Worm (Caenorhabditis elegans) whole organism, L3 larva: Measurements from ENCODE around the gene lig-1.

Source experiments
- aly-2 ChIP-seq: fragments of 150-350 bp; optimal IDR thresholded peaks from 2 replicates; lab custom pipeline; 2014; ENCODE audit warnings: missing biosample characterization, missing genetic modification characterization
- ceh-28 ChIP-seq: fragments of 150-350 bp; optimal IDR thresholded peaks from 2 replicates; lab custom pipeline; 2014; ENCODE audit warnings: missing biosample characterization, missing genetic modification reagents, missing genetic modification characterization
- ceh-82 ChIP-seq: fragments of 150-350 bp; optimal IDR thresholded peaks from 2 replicates; lab custom pipeline; 2014; ENCODE audit warnings: missing biosample characterization, missing genetic modification characterization
- egl-27 ChIP-seq: sonication (generic microtip); optimal IDR thresholded peaks from 4 replicates; lab custom pipeline; 2017; ENCODE audit warnings: missing biosample characterization, missing genetic modification reagents, missing genetic modification characterization
- egl-5 ChIP-seq: fragments of 150-350 bp; optimal IDR thresholded peaks from 2 replicates; lab custom pipeline; 2017; ENCODE audit warnings: missing biosample characterization, missing genetic modification reagents, missing genetic modification characterization, inconsistent platforms
- eor-1 ChIP-seq, 2 experiments: fragments of 150-350 bp; optimal IDR thresholded peaks; 2 replicates each; lab custom pipeline; 2014 to 2018; ENCODE audit warnings: missing biosample characterization in 2 of 2, missing genetic modification characterization in 2 of 2
- fkh-2 ChIP-seq: fragments of 150-350 bp; optimal IDR thresholded peaks from 2 replicates; lab custom pipeline; 2014; ENCODE audit warnings: missing biosample characterization, missing genetic modification reagents, missing genetic modification characterization
- hmg-11 ChIP-seq: sonication (generic microtip); optimal IDR thresholded peaks from 2 replicates; lab custom pipeline; 2016; ENCODE audit warnings: missing genetic modification characterization, missing compliant biosample characterization
- jun-1 ChIP-seq: fragments of 150-350 bp; optimal IDR thresholded peaks from 2 replicates; lab custom pipeline; 2014; ENCODE audit warnings: missing biosample characterization, missing genetic modification reagents, missing genetic modification characterization
- mml-1 ChIP-seq: fragments of 150-350 bp; sonication (generic microtip); optimal IDR thresholded peaks from 3 replicates; lab custom pipeline; 2014; ENCODE audit warnings: missing biosample characterization, missing genetic modification characterization
- nhr-28 ChIP-seq: fragments of 150-350 bp; optimal IDR thresholded peaks from 2 replicates; lab custom pipeline; 2014; ENCODE audit warnings: missing biosample characterization, missing genetic modification characterization
- nhr-43 ChIP-seq: sonication (generic microtip); optimal IDR thresholded peaks from 2 replicates; lab custom pipeline; 2016; ENCODE audit warnings: mild to moderate bottlenecking, missing genetic modification characterization, missing compliant biosample characterization; ENCODE audit not compliant: poor library complexity, severe bottlenecking
- nhr-77 ChIP-seq: fragments of 150-350 bp; optimal IDR thresholded peaks from 2 replicates; lab custom pipeline; 2014; ENCODE audit warnings: missing biosample characterization, missing genetic modification characterization
- pqm-1 ChIP-seq: fragments of 150-350 bp; optimal IDR thresholded peaks from 2 replicates; lab custom pipeline; 2017; ENCODE audit warnings: missing biosample characterization, missing genetic modification characterization, inconsistent platforms
- sea-2 ChIP-seq: fragments of 150-350 bp; sonication (generic microtip); optimal IDR thresholded peaks from 4 replicates; lab custom pipeline; 2014; ENCODE audit warnings: missing biosample characterization, missing genetic modification reagents, missing genetic modification characterization
- tbx-2 ChIP-seq: sonication (generic microtip); optimal IDR thresholded peaks from 2 replicates; lab custom pipeline; 2016; ENCODE audit warnings: mild to moderate bottlenecking, missing genetic modification characterization, missing compliant biosample characterization
- ztf-11 ChIP-seq: fragments of 150-350 bp; optimal IDR thresholded peaks from 2 replicates; lab custom pipeline; 2014; ENCODE audit warnings: missing biosample characterization, missing genetic modification characterization
- ztf-4 ChIP-seq: fragments of 150-350 bp; optimal IDR thresholded peaks from 2 replicates; lab custom pipeline; 2014; ENCODE audit warnings: missing biosample characterization, missing genetic modification characterization

lig-1 gene

DNA sequence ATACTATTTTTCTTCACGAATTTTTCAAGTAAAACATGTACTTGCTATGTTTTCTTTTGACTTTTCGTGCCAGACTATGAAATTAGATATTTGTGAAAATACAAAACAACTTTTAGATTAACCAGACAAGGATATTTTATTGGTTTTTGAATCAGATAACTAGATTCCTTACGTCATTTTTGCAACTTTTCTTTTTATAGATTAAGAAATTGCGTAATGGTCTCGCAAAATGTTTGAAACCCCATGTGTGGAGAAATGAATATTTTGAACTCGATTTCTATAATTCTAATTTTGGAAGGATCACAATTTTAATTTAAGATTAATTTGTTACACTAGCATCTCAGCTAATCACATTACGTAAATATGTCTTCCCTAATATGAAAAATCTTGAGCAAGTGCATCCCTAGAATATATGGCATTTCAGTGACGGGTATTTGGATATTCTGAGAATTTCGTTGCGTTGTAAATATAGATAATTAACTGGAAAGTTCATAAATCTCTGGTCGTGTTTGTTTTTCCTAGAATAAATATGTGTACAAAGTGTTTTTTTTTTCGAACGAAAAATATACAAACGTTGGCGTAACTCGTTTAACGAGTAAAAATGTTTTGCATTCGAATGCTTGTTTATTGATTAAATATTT is 48.7 kb downstream of the lig-1 start:
- TF ChIP-seq eor-1 (tag; optimal IDR thresholded peaks at IDR 0.05; lab: Kevin White, UChicago) (no peak), ceh-82 (no peak), ztf-11 (no peak), nhr-77 (tag; lab: Kevin White, UChicago) (no peak), ceh-28 (tag; lab: Kevin White, UChicago) (no peak), sea-2 (GFP tag; lab: Kevin White, UChicago) (no peak), egl-27 (tag; lab: Kevin White, UChicago) (no peak), nhr-43 (tag; lab: Kevin White, UChicago) (no peak), tbx-2 (no peak), mml-1 (tag; lab: Kevin White, UChicago) (no peak), fkh-2 (tag; lab: Kevin White, UChicago) (no peak), pqm-1 (tag; lab: Kevin White, UChicago) (no peak), egl-5 (tag; lab: Kevin White, UChicago) (no peak), aly-2 (no peak), hmg-11 (tag; lab: Kevin White, UChicago) (no peak)

DNA sequence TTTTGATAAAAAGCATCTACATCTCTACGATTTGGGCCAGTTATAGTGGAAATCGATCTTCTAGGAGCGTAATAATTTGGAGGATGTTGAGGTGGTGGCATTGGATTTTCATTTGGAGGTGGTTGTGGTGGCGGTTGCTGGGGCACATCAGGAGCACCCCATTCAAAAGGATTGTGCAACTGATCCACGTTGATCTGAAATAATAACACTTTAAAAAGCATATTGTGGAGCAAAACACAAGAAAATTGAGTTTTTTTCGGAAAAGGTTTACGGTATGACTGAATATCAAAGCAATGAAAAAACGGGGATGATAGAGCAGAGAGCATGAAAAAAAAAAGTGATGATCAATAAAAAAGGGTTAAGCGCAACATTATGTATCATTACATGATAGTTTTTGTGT is 51.7 kb downstream of the lig-1 start, which contains the start of gene saeg-1:
Gene saeg-1, minus strand, starts transcription at position 101 of the 400 bp plus-strand sequence.
- TF ChIP-seq nhr-28 (no peak), jun-1 (tag; lab: Kevin White, UChicago) (no peak), hmg-11 (tag; lab: Kevin White, UChicago) (no peak), ztf-4 (tag; lab: Kevin White, UChicago) (no peak)
